Fruit fly (Drosophila melanogaster): ENCODE results near the gene mfas.

mfas gene

DNA sequence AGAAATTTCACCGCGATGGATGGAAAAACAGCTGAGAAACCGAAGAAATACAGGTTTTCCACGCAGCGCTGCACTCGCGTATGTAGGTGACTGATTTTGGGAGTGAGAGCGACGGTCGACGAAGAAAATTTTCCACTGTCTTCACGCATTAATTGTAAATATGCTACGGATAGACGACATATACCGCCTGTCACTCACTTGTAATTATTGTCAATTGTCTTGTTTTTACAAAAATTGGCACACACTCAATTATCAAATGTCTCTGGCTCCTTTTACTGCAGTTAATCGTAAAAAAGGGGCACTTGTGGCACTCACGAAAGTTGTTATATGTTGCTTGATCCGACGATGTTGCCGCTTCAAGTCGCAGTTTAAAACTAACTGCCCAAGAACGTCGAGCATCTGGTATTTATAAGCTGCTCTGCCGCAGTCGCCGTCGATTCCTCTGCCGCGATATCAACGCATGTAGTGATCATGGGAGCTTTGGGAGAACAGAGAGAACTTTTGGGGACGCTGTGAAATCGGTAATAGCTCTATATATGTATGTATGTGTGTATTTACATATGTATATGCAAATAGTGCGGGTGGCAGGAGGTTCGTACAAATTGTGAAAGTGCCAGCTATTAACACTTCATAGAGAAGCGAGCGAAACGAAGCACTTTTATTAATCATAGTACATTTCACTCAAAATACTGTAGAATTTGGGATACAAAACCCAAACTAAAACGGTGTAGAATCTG is at the start of gene mfas:
TSS of gene mfas (minus strand) at position 382 of the 737 bp plus-strand sequence.
- TF ChIP-seq CG8478 (optimal IDR thresholded peaks at IDR 0.05) (no peak), CTCF (optimal IDR thresholded peaks at IDR 0.05) (no peak)

DNA sequence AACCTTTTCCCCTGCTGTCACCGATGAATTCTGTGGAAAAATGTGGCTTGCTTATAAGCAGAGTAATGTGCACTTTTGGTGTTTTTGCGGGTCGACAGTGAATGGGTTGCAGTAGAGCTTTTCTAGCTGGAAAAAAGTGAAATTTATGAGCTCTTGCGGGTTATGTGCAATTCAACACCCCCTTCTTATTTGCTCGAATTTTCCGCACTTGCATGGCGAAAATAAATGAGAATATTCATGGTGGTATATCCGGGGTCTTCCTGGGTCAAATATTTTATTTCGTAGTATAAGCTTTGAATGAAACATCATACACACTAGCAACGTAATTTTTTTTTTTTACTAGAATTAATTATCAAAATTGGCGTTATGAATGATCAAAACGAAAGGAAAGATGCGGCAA is 47.1 kb upstream of the mfas start, which contains the start of gene CG14736:
TSS of gene CG14736 (plus strand) at position 301 of the 400 bp plus-strand sequence.
- no peak for TF ChIP-seq CG8478 (optimal IDR thresholded peaks at IDR 0.05)
- TF ChIP-seq CTCF (optimal IDR thresholded peaks at IDR 0.05) = no peak

DNA sequence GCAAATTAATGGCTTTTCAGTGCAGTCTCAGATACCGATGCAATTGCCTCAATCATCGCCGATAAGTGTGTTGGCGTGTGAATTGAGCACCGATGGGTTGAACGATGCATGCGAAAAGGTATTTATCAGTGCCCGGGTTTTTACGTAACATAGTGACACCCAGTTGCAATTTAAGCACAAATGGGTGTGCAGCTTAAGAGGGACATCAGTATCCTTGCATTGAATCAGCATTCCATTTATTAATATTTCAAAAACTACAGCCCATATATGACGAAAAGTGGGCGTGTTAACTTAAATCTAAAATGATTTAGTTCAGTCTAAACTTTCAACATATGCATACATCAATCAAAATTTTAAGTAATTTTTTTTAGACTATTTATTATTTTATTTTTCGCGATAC is 39.7 kb upstream of the mfas start, which contains the start of gene ssp5:
TSS of gene ssp5 (plus strand) at position 301 of the 400 bp plus-strand sequence.
- TF ChIP-seq CG8478 (optimal IDR thresholded peaks at IDR 0.05) (no peak), CTCF (optimal IDR thresholded peaks at IDR 0.05) (no peak)

DNA sequence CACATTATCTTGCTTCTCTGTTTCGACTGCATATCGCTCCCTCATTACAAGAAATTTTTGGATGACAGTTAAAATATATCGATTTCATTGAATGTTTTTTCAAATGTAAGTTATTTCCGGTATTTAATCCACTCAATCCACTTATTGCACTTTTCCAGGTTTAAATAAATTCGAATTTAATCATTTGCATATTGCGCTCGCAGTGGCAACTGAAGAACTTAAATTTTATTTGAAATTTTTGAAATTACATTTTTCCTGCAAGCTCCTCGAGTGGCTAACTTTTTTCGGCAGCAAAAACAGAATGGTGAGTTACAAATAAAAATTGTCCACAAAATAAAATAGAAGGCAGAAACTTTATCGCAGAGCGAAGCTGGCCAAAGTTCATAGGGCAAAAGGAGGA is 38.5 kb upstream of the mfas start, which contains the start of the genes CG31358, CG42504 and CG42505:
TSS of gene CG31358 (minus strand) at position 101 of the 400 bp plus-strand sequence.
TSS of gene CG42504 (minus strand) at position 101 of the 400 bp plus-strand sequence.
TSS of gene CG42505 (minus strand) at position 101 of the 400 bp plus-strand sequence.
- TF ChIP-seq CTCF (optimal IDR thresholded peaks at IDR 0.05) = no peak
- TF ChIP-seq CG8478 (optimal IDR thresholded peaks at IDR 0.05) = no peak

DNA sequence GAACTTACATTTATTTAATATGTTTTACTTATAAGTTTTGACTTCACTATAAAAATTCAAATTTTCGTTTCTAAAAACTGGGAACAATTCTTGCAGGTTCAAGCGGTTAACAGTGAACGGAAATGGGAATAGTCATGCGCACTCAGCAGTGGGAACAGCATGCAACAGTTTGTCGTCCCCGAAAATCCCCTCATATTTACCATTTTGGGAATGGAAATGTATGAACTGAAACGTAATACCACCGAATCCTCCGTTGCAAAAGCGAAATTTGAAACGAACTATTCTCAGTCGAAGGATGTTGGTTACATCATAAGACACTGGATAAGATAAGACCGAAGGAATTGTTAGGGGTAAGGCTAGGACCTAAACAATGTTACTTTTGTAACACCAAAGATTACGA is 27.9 kb upstream of the mfas start:
- TF ChIP-seq CTCF (optimal IDR thresholded peaks at IDR 0.05) (no peak), CG8478 (optimal IDR thresholded peaks at IDR 0.05) (no peak)

DNA sequence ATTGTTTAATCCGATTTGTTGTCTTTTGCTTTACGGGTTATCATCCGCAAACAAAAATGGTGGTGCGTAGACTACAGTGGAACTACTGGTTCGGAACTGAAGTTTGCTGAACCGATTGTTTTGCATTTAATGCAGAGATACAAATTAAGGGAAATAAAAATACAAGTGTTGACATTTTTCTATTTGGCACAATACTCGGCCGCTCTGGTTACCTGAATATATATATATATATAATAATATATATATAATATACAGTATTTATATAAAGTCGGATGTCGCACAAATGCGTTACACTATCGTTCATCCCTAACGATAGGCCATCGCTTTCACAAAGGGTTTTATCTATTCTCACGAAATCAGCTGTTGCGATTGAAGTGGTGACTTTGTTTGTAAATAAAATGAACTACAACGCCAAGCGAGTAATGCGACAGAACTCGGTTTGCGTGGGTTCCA is 23.7 kb upstream of the mfas start, which contains the start of the genes DCAF12 and Spt3:
TSS of gene DCAF12 (minus strand) at position 204 of the 453 bp plus-strand sequence.
TSS of gene Spt3 (plus strand) at position 329 of the 453 bp plus-strand sequence.
- no peak for TF ChIP-seq CG8478 (optimal IDR thresholded peaks at IDR 0.05)
- TF ChIP-seq CTCF (optimal IDR thresholded peaks at IDR 0.05) = no peak

DNA sequence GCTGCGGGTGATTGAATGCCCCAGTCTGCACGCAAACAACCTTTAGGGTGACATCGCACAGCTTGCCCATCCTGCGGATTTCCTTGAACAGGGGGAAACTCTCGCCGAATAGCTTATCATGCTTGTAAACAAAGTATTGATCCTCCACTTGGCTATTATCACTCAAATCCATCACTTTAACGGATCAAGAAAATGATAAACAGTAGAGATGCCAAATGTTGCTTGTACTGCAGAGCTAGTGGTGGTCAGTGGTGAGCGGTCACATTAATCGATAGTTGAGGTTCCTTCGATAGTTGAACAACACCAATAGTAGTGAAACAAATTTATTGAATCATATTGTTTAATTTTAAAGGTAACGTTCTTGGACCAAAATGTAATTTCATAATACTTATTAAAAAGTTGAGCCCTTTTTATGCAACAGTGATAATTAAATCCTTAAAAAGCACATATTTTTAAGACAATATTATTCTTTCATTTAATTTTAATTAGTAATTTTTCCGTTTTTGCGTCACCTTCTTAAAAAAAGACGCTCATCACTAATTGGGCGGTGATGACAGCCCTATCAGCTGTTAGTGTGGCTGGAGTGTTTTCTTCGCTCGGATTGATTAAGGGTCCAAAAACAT is 17.2 kb upstream of the mfas start, which contains the start of the genes KLHL18 and GCC185:
TSS of gene KLHL18 (minus strand) at position 233 of the 623 bp plus-strand sequence.
TSS of gene GCC185 (plus strand) at position 571 of the 623 bp plus-strand sequence.
- no peak for TF ChIP-seq CG8478 (optimal IDR thresholded peaks at IDR 0.05)
- no peak for TF ChIP-seq CTCF (optimal IDR thresholded peaks at IDR 0.05)

DNA sequence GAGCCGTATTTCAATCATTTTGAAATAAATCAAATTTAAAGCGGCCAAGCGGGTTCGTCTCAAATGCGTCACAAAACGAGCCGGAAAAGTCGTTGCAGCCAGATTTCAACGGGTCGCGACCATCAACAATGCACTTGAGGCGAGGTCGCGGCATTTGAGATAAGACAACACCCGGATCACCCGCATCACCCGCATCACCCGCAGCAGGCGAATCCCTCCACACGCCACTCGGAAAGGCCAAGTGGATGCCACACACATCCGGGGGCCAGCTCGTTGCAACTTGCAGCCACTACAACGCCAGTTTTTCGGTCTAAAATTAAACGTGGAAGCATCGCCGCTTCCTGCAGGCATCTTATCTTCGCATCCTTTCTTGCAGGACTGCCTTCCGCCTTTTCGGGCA is 13.3 kb upstream of the mfas start:
- TF ChIP-seq CG8478 (optimal IDR thresholded peaks at IDR 0.05) (no peak), CTCF (optimal IDR thresholded peaks at IDR 0.05) (no peak)

DNA sequence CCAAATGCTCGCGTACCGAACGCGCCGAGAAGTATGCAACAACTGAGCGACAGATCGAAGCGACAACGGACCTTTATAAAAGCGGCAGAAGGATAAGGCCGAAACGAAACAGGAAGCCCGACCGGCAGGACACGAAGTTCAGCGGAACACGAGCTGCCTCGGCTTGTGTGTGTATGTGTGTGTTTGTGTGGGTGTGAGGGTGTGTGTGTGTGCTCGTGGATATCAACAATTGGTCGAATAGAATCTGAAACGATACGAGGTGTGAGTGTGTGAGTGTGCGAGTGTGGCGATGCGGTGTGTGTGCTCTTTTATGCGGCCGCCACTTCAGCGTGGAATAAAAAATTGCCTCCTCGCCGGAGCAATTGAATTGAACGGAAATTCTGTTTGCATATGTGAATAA is 12.3 kb upstream of the mfas start, which contains the start of gene Tk:
TSS of gene Tk (minus strand) at position 57 of the 400 bp plus-strand sequence.
- TF ChIP-seq CTCF (optimal IDR thresholded peaks at IDR 0.05) = no peak
- TF ChIP-seq CG8478 (optimal IDR thresholded peaks at IDR 0.05) = no peak

DNA sequence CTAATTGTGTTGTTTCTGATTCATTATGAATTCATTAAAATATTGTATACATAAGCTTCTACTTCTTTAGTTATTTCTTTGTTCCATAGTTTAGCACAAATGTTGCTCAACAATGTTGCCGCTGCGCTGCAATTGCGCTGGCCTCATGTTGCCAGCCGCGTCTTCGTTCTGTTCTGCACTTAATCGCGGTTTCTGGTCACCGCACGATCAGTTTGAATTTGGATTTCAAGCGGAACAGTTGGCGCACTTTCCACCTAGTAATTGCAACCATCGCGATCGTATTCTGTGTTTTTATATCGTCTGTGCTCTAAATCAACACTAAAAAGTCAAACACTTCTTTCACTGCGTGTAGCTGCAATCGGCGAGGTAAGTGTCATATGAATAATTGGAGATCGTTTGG is 6.0 kb upstream of the mfas start, which contains the start of gene Ect3:
TSS of gene Ect3 (plus strand) at position 205 of the 400 bp plus-strand sequence.
- no peak for TF ChIP-seq CG8478 (optimal IDR thresholded peaks at IDR 0.05)
- no peak for TF ChIP-seq CTCF (optimal IDR thresholded peaks at IDR 0.05)

DNA sequence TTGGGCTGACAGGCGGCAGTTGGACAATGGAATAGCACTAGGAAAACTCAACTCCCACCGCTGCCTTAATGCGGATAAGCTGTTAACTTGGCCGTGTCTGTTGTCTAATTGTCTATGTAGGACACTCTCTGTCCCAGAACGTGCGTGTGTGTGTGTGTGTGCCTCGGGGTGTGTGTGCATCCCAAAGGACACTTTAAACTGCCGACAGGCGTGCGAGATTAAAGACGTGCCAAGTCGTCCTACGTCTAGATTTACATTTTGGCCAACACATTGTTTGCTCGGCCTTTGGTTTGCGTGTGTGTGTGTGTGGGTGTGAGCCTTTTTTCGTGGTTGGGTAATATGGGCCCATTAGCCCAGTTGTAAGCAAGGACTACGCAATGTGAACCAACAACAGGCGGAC is 5.0 kb upstream of the mfas start:
- TF ChIP-seq CG8478 (optimal IDR thresholded peaks at IDR 0.05) (no peak), CTCF (optimal IDR thresholded peaks at IDR 0.05) (no peak)

DNA sequence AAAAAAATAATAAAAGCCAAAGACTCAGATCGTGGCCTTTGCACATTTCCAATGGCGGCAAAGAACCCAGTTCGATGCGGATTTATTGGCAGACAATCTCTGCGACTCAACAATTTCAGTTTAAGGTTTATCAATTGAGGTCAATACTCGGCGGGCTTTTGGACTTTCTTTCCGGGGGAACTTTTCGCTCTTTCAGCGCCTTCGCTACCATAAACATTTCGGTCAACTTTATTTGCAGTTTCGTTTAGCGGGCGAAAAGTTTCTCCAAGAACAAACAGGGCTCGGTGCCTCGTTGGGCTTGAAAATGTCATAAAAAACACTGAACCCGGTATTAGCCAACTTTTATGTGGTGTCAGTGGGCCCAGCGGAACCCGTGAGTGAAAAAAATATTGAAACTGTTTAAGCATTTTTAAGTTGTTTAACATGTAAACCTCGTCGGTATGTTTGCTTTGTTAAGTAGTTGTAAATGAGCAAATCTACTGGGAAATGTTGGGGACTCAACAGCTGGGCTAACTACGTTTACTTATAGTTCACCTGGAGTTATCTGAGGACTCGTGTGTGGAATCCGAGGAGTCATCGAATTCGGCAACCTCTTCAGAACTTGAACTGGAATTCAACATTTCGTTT is 1.5 kb downstream of the mfas start:
- no peak for TF ChIP-seq CTCF (optimal IDR thresholded peaks at IDR 0.05)
- TF ChIP-seq CG8478 (optimal IDR thresholded peaks at IDR 0.05) = no peak

DNA sequence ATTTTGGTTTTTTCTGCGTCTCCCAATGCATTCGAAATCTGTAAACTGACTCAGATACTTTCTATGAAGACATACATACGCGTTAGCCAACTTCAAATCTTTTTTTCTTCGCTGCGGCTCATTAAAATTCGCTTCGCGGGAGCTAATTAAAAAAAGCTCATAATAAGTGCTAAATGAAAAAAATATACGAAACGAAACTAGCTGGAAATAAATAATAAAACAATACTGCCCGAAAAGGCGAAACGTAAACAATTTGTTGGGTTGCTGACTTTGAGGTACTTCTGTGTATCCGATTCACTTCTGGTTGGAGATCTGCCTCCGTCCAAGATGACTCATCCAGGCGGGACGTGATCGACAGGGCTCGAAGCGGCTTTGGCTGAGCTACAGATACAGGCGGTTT is 3.1 kb downstream of the mfas start:
- no peak for TF ChIP-seq CTCF (optimal IDR thresholded peaks at IDR 0.05)
- TF ChIP-seq CG8478 (optimal IDR thresholded peaks at IDR 0.05) = no peak

DNA sequence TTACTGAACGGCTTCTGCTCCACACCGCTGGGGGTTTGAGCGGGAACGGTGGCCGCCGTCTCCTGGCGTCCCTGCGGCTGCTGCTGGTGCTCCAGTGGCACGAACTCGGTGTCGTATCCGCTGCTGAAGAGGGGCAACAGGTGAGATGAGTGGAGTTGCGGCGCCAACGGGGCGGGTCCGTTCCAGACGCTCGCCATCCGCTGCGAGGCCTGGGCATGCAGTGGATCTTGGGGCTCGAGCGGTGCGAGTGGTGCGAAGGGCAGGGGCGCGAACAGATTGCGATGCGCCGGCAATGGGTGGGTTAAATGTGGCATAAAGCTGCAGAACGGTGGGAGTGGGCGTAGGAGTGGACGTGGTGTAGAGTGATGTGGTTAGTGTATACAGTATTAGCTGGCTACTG is 3.9 kb downstream of the mfas start:
- TF ChIP-seq CG8478 (optimal IDR thresholded peaks at IDR 0.05) = no peak
- TF ChIP-seq CTCF (optimal IDR thresholded peaks at IDR 0.05) = no peak

DNA sequence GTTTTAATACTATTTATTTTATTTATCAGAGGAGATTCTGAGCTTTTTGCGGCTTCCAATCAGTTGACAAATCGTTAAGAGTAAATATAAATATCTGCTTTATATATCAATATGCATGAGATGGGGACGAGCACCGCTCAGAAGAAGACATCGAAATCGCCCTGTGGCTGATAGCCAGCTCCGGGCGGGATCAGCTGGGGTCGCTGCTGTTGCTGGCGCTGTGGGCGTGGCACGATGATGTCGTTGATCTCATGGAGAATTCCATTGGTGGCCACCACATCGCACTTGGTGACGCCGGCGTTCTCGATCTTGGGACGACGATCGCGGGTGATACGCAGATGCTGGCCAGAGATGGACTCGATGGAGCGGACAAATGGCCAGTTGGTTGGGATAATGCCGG is 8.3 kb downstream of the mfas start:
- TF ChIP-seq CG8478 (optimal IDR thresholded peaks at IDR 0.05) = no peak
- no peak for TF ChIP-seq CTCF (optimal IDR thresholded peaks at IDR 0.05)

Data from S2 (cell line).